Worm (Caenorhabditis elegans) whole organism, L1 larva: Measurements from ENCODE around the gene B0507.5.

ENCODE experiments used
- ceh-63 ChIP-seq: fragments of 200-800 bp; sonication (Bioruptor generic); optimal IDR thresholded peaks from 2 replicates; lab custom pipeline; 2018; ENCODE audit warnings: mild to moderate bottlenecking, missing genetic modification characterization, missing compliant biosample characterization
- nhr-71 ChIP-seq: sonication (generic microtip); optimal IDR thresholded peaks from 2 replicates; lab custom pipeline; 2016; ENCODE audit warnings: mild to moderate bottlenecking, missing genetic modification characterization, moderate library complexity, missing compliant biosample characterization
- pqm-1 ChIP-seq: sonication (generic microtip); optimal IDR thresholded peaks from 3 replicates; lab custom pipeline; 2017; ENCODE audit warnings: missing biosample characterization, missing genetic modification characterization

Gene B0507.5

ce11 chrV:8802252-8802651 lies 48.8 kb downstream of the B0507.5 start (continued):
- TF ChIP-seq nhr-71 (peak; percentile 66), pqm-1 (tag; lab: Kevin White, UChicago) (no peak), ceh-63 (GFP tag; lab: Kevin White, UChicago) (no peak)
- TF ChIP-seq, all 84 proteins: peak for 11
